Worm (Caenorhabditis elegans) whole organism, L1 larva: Measurements from ENCODE around the gene usp-14.

Source experiments
- C34B4.2 ChIP-seq: sonication (generic microtip); optimal IDR thresholded peaks from 2 replicates; lab custom pipeline; 2017; ENCODE audit warnings: mild to moderate bottlenecking, missing genetic modification characterization, missing compliant biosample characterization
- Y116A8C.19 ChIP-seq: sonication (generic microtip); optimal IDR thresholded peaks from 2 replicates; lab custom pipeline; 2016; ENCODE audit warnings: missing compliant biosample characterization, missing genetic modification characterization, borderline replicate concordance
- aha-1 ChIP-seq: fragments of 150-350 bp; optimal IDR thresholded peaks from 2 replicates; lab custom pipeline; 2014; ENCODE audit warnings: missing biosample characterization, missing genetic modification characterization
- aly-2 ChIP-seq: fragments of 150-350 bp; optimal IDR thresholded peaks from 2 replicates; lab custom pipeline; 2014; ENCODE audit warnings: missing biosample characterization, missing genetic modification characterization
- blmp-1 ChIP-seq: fragments of 150-350 bp; optimal IDR thresholded peaks from 2 replicates; lab custom pipeline; 2014; ENCODE audit warnings: missing biosample characterization, missing genetic modification characterization
- ceh-82 ChIP-seq, 3 experiments: fragments of 150-350 bp in 1 of 3; sonication (generic microtip) in 2 of 3; optimal IDR thresholded peaks; 2 replicates each; lab custom pipeline; 2014 to 2017; ENCODE audit warnings: missing biosample characterization in 3 of 3, missing genetic modification characterization in 3 of 3
- ceh-90 ChIP-seq: sonication (generic microtip); optimal IDR thresholded peaks from 2 replicates; lab custom pipeline; 2016; ENCODE audit warnings: missing genetic modification characterization, missing compliant biosample characterization
- dpl-1 ChIP-seq, 3 experiments: fragments of 150-350 bp in 2 of 3; sonication (generic microtip) in 1 of 3; optimal IDR thresholded peaks; 2 replicates each; lab custom pipeline; 2014 to 2017; ENCODE audit warnings: missing biosample characterization in 3 of 3, missing genetic modification characterization in 3 of 3, missing genetic modification reagents in 3 of 3
- elt-2 ChIP-seq: sonication (generic microtip); optimal IDR thresholded peaks from 2 replicates; lab custom pipeline; 2016; ENCODE audit warnings: missing genetic modification characterization, mild to moderate bottlenecking, inconsistent platforms, missing compliant biosample characterization, missing genetic modification reagents
- elt-3 ChIP-seq, 6 experiments: fragments of 150-350 bp in 1 of 6; sonication (generic microtip); optimal IDR thresholded peaks; 2 replicates each; lab custom pipeline; 2017 to 2018; ENCODE audit warnings: missing biosample characterization in 6 of 6, missing genetic modification characterization in 6 of 6, inconsistent platforms in 1 of 6
- ets-5 ChIP-seq: fragments of 200-800 bp; sonication (Bioruptor generic); IDR thresholded peaks from 2 replicates; pipeline ENCODE4 v1.3.6; 2022; ENCODE audit warnings: missing genetic modification characterization, missing compliant biosample characterization
- fkh-10 ChIP-seq: sonication (generic microtip); optimal IDR thresholded peaks from 2 replicates; lab custom pipeline; 2017; ENCODE audit warnings: missing biosample characterization, missing genetic modification reagents, missing genetic modification characterization
- fkh-4 ChIP-seq: sonication (generic microtip); optimal IDR thresholded peaks from 2 replicates; lab custom pipeline; 2016; ENCODE audit warnings: missing compliant biosample characterization, missing genetic modification characterization, borderline replicate concordance
- fkh-8 ChIP-seq: sonication (generic microtip); optimal IDR thresholded peaks from 2 replicates; lab custom pipeline; 2016; ENCODE audit warnings: mild to moderate bottlenecking, missing genetic modification characterization, missing compliant biosample characterization
- fos-1 ChIP-seq: fragments of 150-350 bp; optimal IDR thresholded peaks from 2 replicates; lab custom pipeline; 2014; ENCODE audit warnings: missing biosample characterization, missing genetic modification characterization
- hpl-2 ChIP-seq: fragments of 150-350 bp; optimal IDR thresholded peaks from 2 replicates; lab custom pipeline; 2014; ENCODE audit warnings: missing biosample characterization, missing genetic modification reagents, missing genetic modification characterization
- irx-1 ChIP-seq: sonication (generic microtip); optimal IDR thresholded peaks from 2 replicates; lab custom pipeline; 2016; ENCODE audit warnings: missing genetic modification characterization, missing compliant biosample characterization
- jun-1 ChIP-seq: fragments of 150-350 bp; optimal IDR thresholded peaks from 2 replicates; lab custom pipeline; 2014; ENCODE audit warnings: missing biosample characterization, missing genetic modification reagents, missing genetic modification characterization
- lin-35 ChIP-seq, 2 experiments: fragments of 150-350 bp; optimal IDR thresholded peaks; 2 replicates each; lab custom pipeline; 2014; ENCODE audit warnings: missing biosample characterization in 2 of 2, missing genetic modification characterization in 2 of 2, missing genetic modification reagents in 2 of 2
- lin-39 ChIP-seq: fragments of 150-350 bp; optimal IDR thresholded peaks from 2 replicates; lab custom pipeline; 2014; ENCODE audit warnings: missing biosample characterization, missing genetic modification reagents, missing genetic modification characterization
- nhr-11 ChIP-seq: fragments of 150-350 bp; optimal IDR thresholded peaks from 2 replicates; lab custom pipeline; 2014; ENCODE audit warnings: missing biosample characterization, missing genetic modification characterization
- nhr-28 ChIP-seq: fragments of 150-350 bp; optimal IDR thresholded peaks from 2 replicates; lab custom pipeline; 2014; ENCODE audit warnings: missing biosample characterization, missing genetic modification characterization
- nhr-47 ChIP-seq: sonication (generic microtip); optimal IDR thresholded peaks from 2 replicates; lab custom pipeline; 2016; ENCODE audit warnings: mild to moderate bottlenecking, missing genetic modification characterization, moderate library complexity, missing compliant biosample characterization
- nhr-76 ChIP-seq: sonication (generic microtip); optimal IDR thresholded peaks from 2 replicates; lab custom pipeline; 2017; ENCODE audit warnings: missing biosample characterization, missing genetic modification characterization
- nhr-84 ChIP-seq: sonication (generic microtip); optimal IDR thresholded peaks from 2 replicates; lab custom pipeline; 2017; ENCODE audit warnings: missing biosample characterization, missing genetic modification characterization
- nhr-85 ChIP-seq: sonication (generic microtip); peaks from one replicate; lab custom pipeline; 2016; ENCODE audit warnings: missing genetic modification characterization, inconsistent platforms, missing compliant biosample characterization
- nhr-90 ChIP-seq: sonication (generic microtip); optimal IDR thresholded peaks from 2 replicates; lab custom pipeline; 2016; ENCODE audit warnings: mild to moderate bottlenecking, missing genetic modification characterization, missing compliant biosample characterization; ENCODE audit not compliant: poor library complexity
- pag-3 ChIP-seq: sonication (generic microtip); optimal IDR thresholded peaks from 2 replicates; lab custom pipeline; 2017; ENCODE audit warnings: missing genetic modification characterization, mild to moderate bottlenecking, missing compliant biosample characterization, antibody characterized with exemption, borderline replicate concordance; ENCODE audit not compliant: insufficient read depth
- pqm-1 ChIP-seq: sonication (generic microtip); optimal IDR thresholded peaks from 3 replicates; lab custom pipeline; 2017; ENCODE audit warnings: missing biosample characterization, missing genetic modification characterization
- skn-1 ChIP-seq: fragments of 150-350 bp; optimal IDR thresholded peaks from 2 replicates; lab custom pipeline; 2014; ENCODE audit warnings: missing biosample characterization, missing genetic modification characterization
- snpc-4 ChIP-seq: fragments of 150-350 bp; optimal IDR thresholded peaks from 2 replicates; lab custom pipeline; 2014; ENCODE audit warnings: missing biosample characterization, missing genetic modification characterization
- sptf-1 ChIP-seq: fragments of 150-350 bp; optimal IDR thresholded peaks from 2 replicates; lab custom pipeline; 2014; ENCODE audit warnings: missing biosample characterization, missing genetic modification characterization
- tlp-1 ChIP-seq: fragments of 150-350 bp; optimal IDR thresholded peaks from 2 replicates; lab custom pipeline; 2014; ENCODE audit warnings: missing biosample characterization, missing genetic modification characterization
- unc-130 ChIP-seq: fragments of 150-350 bp; optimal IDR thresholded peaks from 2 replicates; lab custom pipeline; 2017; ENCODE audit warnings: missing biosample characterization, missing genetic modification characterization, inconsistent platforms
- unc-30 ChIP-seq: sonication (generic microtip); optimal IDR thresholded peaks from 2 replicates; lab custom pipeline; 2017; ENCODE audit warnings: missing biosample characterization, missing genetic modification characterization
- xbp-1 ChIP-seq: sonication (generic microtip); optimal IDR thresholded peaks from 2 replicates; lab custom pipeline; 2016; ENCODE audit warnings: missing genetic modification characterization, missing compliant biosample characterization
- zip-4 ChIP-seq: fragments of 200-800 bp; sonication (Bioruptor generic); optimal IDR thresholded peaks from 2 replicates; lab custom pipeline; 2018; ENCODE audit warnings: mild to moderate bottlenecking, missing genetic modification characterization, moderate library complexity, missing compliant biosample characterization
- ztf-11 ChIP-seq, 2 experiments: sonication (generic microtip); optimal IDR thresholded peaks; 2 replicates each; lab custom pipeline; 2016 to 2017; ENCODE audit warnings: missing genetic modification characterization in 2 of 2, missing biosample characterization in 1 of 2, missing compliant biosample characterization in 1 of 2

The usp-14 gene

ce11 chrII:14515017-14515416 lies 26.5 kb upstream of the usp-14 start, which contains the start of gene K10H10.9:
Gene K10H10.9 (minus strand): TSS chrII:14515117.
- TF ChIP-seq unc-30 (tag; lab: Kevin White, UChicago) (no peak), pag-3 (tag; lab: Kevin White, UChicago) (no peak), nhr-90 (tag; lab: Kevin White, UChicago) (no peak)

DNA sequence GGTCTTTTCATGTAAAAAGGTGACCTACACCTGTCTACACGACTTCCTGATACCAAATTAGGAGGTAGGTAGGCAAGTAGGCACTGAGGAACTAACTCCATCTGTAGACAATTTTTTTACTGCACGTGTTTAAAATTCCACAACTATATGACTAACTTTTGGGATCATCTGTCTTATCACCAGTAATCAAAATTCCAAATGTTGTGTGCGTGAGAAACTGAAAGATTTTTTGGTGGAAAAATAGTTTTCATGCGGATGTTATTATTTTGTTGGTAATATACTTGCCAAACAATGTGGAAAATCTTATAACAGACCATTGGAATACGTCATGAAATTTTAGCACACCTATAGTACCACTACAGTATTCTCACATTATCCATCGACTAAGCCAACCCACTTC lies 22.7 kb upstream of the usp-14 start, which contains the start of gene K10H10.13:
K10H10.13 (minus strand) TSS at position 101 of the 400 bp plus-strand sequence.
- TF ChIP-seq skn-1 (tag; lab: Kevin White, UChicago) (no peak), nhr-28 (tag; lab: Kevin White, UChicago) (no peak), ets-5 (no peak), ceh-82 (tag; optimal IDR thresholded peaks at IDR 0.05; lab: Kevin White, UChicago) (no peak), fkh-8 (tag; lab: Kevin White, UChicago) (no peak), lin-39 (tag; lab: Kevin White, UChicago) (no peak), aly-2 (tag; lab: Kevin White, UChicago) (no peak), nhr-85 (tag; lab: Kevin White, UChicago) (no peak), fkh-4 (tag; lab: Kevin White, UChicago) (no peak), fkh-10 (GFP tag; lab: Kevin White, UChicago) (no peak), fos-1 (tag; lab: Kevin White, UChicago) (no peak), elt-3 (tag; optimal IDR thresholded peaks at IDR 0.05; lab: Kevin White, UChicago) (no peak), nhr-76 (tag; lab: Kevin White, UChicago) (no peak), unc-130 (no peak), irx-1 (tag; lab: Kevin White, UChicago) (no peak)

ce11 chrII:14510162-14510561 lies 21.7 kb upstream of the usp-14 start:
- TF ChIP-seq fkh-4 (tag; lab: Kevin White, UChicago) (no peak), dpl-1 (GFP tag; optimal IDR thresholded peaks at IDR 0.05; lab: Kevin White, UChicago) (no peak), elt-2 (tag; lab: Kevin White, UChicago) (peak; percentile 39), fos-1 (tag; lab: Kevin White, UChicago) (no peak), blmp-1 (tag; lab: Kevin White, UChicago) (no peak)

- TF ChIP-seq lin-35 (GFP tag; optimal IDR thresholded peaks at IDR 0.05; lab: Kevin White, UChicago) (no peak), zip-4 (GFP tag; lab: Kevin White, UChicago) (no peak)
Measured at ce11 chrII:14507563-14507962, 19.1 kb upstream of the usp-14 start, which contains the start of the genes K10H10.7 and K10H10.10. Gene K10H10.7 (minus strand): TSS chrII:14507663. Gene K10H10.10 (plus strand): TSS chrII:14507766.

DNA sequence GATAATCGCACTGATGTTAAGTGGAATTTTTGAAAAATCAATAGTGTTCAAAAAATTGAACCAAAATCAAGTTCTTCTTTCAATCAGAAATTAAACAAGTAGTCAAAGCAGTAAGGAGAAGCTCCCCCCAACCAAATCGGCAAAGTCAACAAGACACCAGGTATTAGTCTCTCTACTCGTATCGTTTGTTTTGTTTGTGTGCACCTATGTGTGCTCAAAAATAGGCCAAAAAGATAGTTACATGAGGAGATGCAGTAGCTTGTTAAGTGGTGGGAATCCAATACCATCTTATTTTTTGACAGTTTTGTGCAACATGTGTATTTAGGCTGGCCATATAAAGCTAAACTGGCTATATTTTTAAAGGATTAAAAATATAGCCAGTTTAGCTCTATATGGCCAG lies 17.8 kb upstream of the usp-14 start, which contains the start of gene K10H10.12:
K10H10.12 (minus strand) TSS at position 101 of the 400 bp plus-strand sequence.
- no peak for TF ChIP-seq sptf-1 (tag; lab: Kevin White, UChicago)
- TF ChIP-seq nhr-47 (tag; lab: Kevin White, UChicago) = no peak
- no peak for TF ChIP-seq ets-5
- no peak for TF ChIP-seq nhr-90 (tag; lab: Kevin White, UChicago)
- TF ChIP-seq aha-1 (tag; lab: Kevin White, UChicago) = no peak
- TF ChIP-seq snpc-4 (tag; lab: Kevin White, UChicago) = no peak
- no peak for TF ChIP-seq jun-1 (tag; lab: Kevin White, UChicago)
- TF ChIP-seq pag-3 (tag; lab: Kevin White, UChicago) = no peak

- TF ChIP-seq Y116A8C.19 (tag; lab: Kevin White, UChicago) (no peak), sptf-1 (tag; lab: Kevin White, UChicago) (no peak), C34B4.2 (no peak), ceh-90 (tag; lab: Kevin White, UChicago) (no peak), nhr-84 (tag; lab: Kevin White, UChicago) (no peak), ztf-11 (tag; optimal IDR thresholded peaks at IDR 0.05; lab: Kevin White, UChicago) (no peak), unc-130 (no peak), xbp-1 (tag; lab: Kevin White, UChicago) (no peak), pqm-1 (no peak), nhr-11 (tag; lab: Kevin White, UChicago) (no peak), hpl-2 (GFP tag; lab: Kevin White, UChicago) (no peak), tlp-1 (tag; lab: Kevin White, UChicago) (no peak)
- TF ChIP-seq, all 84 proteins: peak for 0
Measured at ce11 chrII:14502997-14503396, 14.5 kb upstream of the usp-14 start, which contains the start of gene K10H10.6. Gene K10H10.6 (plus strand): TSS chrII:14503297.
